Worm (Caenorhabditis elegans) whole organism, late embryonic: ENCODE results near the gene W03B1.3.

Experiments
- F13H6.1 ChIP-seq: sonication (generic microtip); optimal IDR thresholded peaks from 2 replicates; lab custom pipeline; 2016; ENCODE audit warnings: missing genetic modification characterization, missing compliant biosample characterization
- K02D7.2 ChIP-seq: sonication (generic microtip); optimal IDR thresholded peaks from 2 replicates; lab custom pipeline; 2017; ENCODE audit warnings: mild to moderate bottlenecking, missing genetic modification characterization, missing compliant biosample characterization
- K09A11.1 ChIP-seq: sonication (generic microtip); optimal IDR thresholded peaks from 2 replicates; lab custom pipeline; 2017; ENCODE audit warnings: antibody characterized with exemption, mild to moderate bottlenecking, missing genetic modification characterization, missing compliant biosample characterization; ENCODE audit not compliant: insufficient read depth
- T23F11.4 ChIP-seq: fragments of 200-800 bp; sonication (Bioruptor generic); optimal IDR thresholded peaks from 2 replicates; lab custom pipeline; 2018; ENCODE audit warnings: mild to moderate bottlenecking, missing genetic modification characterization, missing compliant biosample characterization
- ceh-2 ChIP-seq: sonication (generic microtip); optimal IDR thresholded peaks from 2 replicates; lab custom pipeline; 2016; ENCODE audit warnings: missing genotype, missing genetic modification characterization, missing compliant biosample characterization
- ceh-22 ChIP-seq: sonication (generic microtip); optimal IDR thresholded peaks from 2 replicates; lab custom pipeline; 2017; ENCODE audit warnings: missing biosample characterization, missing genetic modification characterization
- ceh-30 ChIP-seq: fragments of 150-350 bp; optimal IDR thresholded peaks from 2 replicates; lab custom pipeline; 2014; ENCODE audit warnings: missing biosample characterization, missing genetic modification characterization
- ceh-45 ChIP-seq: fragments of 200-800 bp; sonication (Bioruptor generic); IDR thresholded peaks from 2 replicates; pipeline ENCODE4 v1.3.6; 2022; ENCODE audit warnings: missing genetic modification reagents, missing genetic modification characterization, missing compliant biosample characterization
- ceh-48 ChIP-seq: sonication (generic microtip); optimal IDR thresholded peaks from 2 replicates; lab custom pipeline; 2016; ENCODE audit warnings: missing genetic modification characterization, inconsistent platforms, missing compliant biosample characterization
- ceh-6 ChIP-seq: fragments of 200-800 bp; sonication (Bioruptor generic); optimal IDR thresholded peaks from 2 replicates; lab custom pipeline; 2018; ENCODE audit warnings: mild to moderate bottlenecking, missing genetic modification characterization, missing compliant biosample characterization
- che-1 ChIP-seq: sonication (generic microtip); optimal IDR thresholded peaks from 2 replicates; lab custom pipeline; 2016; ENCODE audit warnings: mild to moderate bottlenecking, missing genetic modification characterization, missing compliant biosample characterization
- dmd-4 ChIP-seq: sonication (generic microtip); optimal IDR thresholded peaks from 2 replicates; lab custom pipeline; 2016; ENCODE audit warnings: borderline replicate concordance, missing genetic modification characterization, missing compliant biosample characterization
- elt-2 ChIP-seq: sonication (generic microtip); optimal IDR thresholded peaks from 2 replicates; lab custom pipeline; 2016; ENCODE audit warnings: missing genetic modification reagents, missing genetic modification characterization, missing compliant biosample characterization
- ets-4 ChIP-seq: sonication (generic microtip); optimal IDR thresholded peaks from 2 replicates; lab custom pipeline; 2016; ENCODE audit warnings: missing genetic modification characterization, missing compliant biosample characterization
- fkh-10 ChIP-seq: fragments of 150-350 bp; optimal IDR thresholded peaks from 2 replicates; lab custom pipeline; 2014; ENCODE audit warnings: missing biosample characterization, missing genetic modification reagents, missing genetic modification characterization
- gmeb-2 ChIP-seq: sonication (generic microtip); optimal IDR thresholded peaks from 2 replicates; lab custom pipeline; 2016; ENCODE audit warnings: missing genetic modification characterization, inconsistent platforms, missing compliant biosample characterization
- hlh-13 ChIP-seq: fragments of 200-800 bp; sonication (Bioruptor generic); optimal IDR thresholded peaks from 2 replicates; lab custom pipeline; 2018; ENCODE audit warnings: mild to moderate bottlenecking, missing genetic modification characterization, missing compliant biosample characterization
- hlh-8 ChIP-seq: sonication (generic microtip); optimal IDR thresholded peaks from 2 replicates; lab custom pipeline; 2016; ENCODE audit warnings: missing genotype, missing genetic modification characterization, missing compliant biosample characterization
- lin-11 ChIP-seq: fragments of 200-800 bp; sonication (Bioruptor generic); optimal IDR thresholded peaks from 2 replicates; lab custom pipeline; 2018; ENCODE audit warnings: mild to moderate bottlenecking, missing genetic modification characterization, missing compliant biosample characterization
- nhr-11 ChIP-seq: fragments of 150-350 bp; optimal IDR thresholded peaks from 2 replicates; lab custom pipeline; 2014; ENCODE audit warnings: missing biosample characterization, missing genetic modification characterization
- nhr-232 ChIP-seq: sonication (generic microtip); optimal IDR thresholded peaks from 2 replicates; lab custom pipeline; 2016; ENCODE audit warnings: missing genetic modification characterization, missing compliant biosample characterization
- npax-4 ChIP-seq: sonication (generic microtip); optimal IDR thresholded peaks from 2 replicates; lab custom pipeline; 2016; ENCODE audit warnings: missing genetic modification characterization, missing compliant biosample characterization
- odd-2 ChIP-seq: sonication (generic microtip); optimal IDR thresholded peaks from 2 replicates; lab custom pipeline; 2017; ENCODE audit warnings: antibody characterized with exemption, mild to moderate bottlenecking, missing genetic modification characterization, missing compliant biosample characterization
- pag-3 ChIP-seq: sonication (generic microtip); optimal IDR thresholded peaks from 2 replicates; lab custom pipeline; 2016; ENCODE audit warnings: missing compliant biosample characterization, missing genetic modification characterization, borderline replicate concordance
- pat-9 ChIP-seq: fragments of 200-800 bp; sonication (Bioruptor generic); optimal IDR thresholded peaks from 2 replicates; lab custom pipeline; 2018; ENCODE audit warnings: mild to moderate bottlenecking, missing genetic modification characterization, moderate library complexity, missing compliant biosample characterization
- pax-1 ChIP-seq: fragments of 150-350 bp; optimal IDR thresholded peaks from 2 replicates; lab custom pipeline; 2014; ENCODE audit warnings: missing biosample characterization, missing genetic modification characterization
- pha-2 ChIP-seq: sonication (generic microtip); optimal IDR thresholded peaks from 2 replicates; lab custom pipeline; 2017; ENCODE audit warnings: mild to moderate bottlenecking, missing genetic modification characterization, missing compliant biosample characterization
- pha-4 ChIP-seq: fragments of 150-350 bp; optimal IDR thresholded peaks from 2 replicates; lab custom pipeline; 2018; ENCODE audit warnings: missing biosample characterization, missing genetic modification reagents, missing genetic modification characterization
- pros-1 ChIP-seq: fragments of 150-350 bp; optimal IDR thresholded peaks from 2 replicates; lab custom pipeline; 2014; ENCODE audit warnings: missing biosample characterization, missing genetic modification reagents, missing genetic modification characterization
- rnt-1 ChIP-seq: sonication (generic microtip); optimal IDR thresholded peaks from 2 replicates; lab custom pipeline; 2016; ENCODE audit warnings: missing genetic modification characterization, missing compliant biosample characterization
- sdc-2 ChIP-seq: sonication (generic microtip); optimal IDR thresholded peaks from 2 replicates; lab custom pipeline; 2016; ENCODE audit warnings: missing genotype, missing genetic modification characterization, missing compliant biosample characterization
- sox-2 ChIP-seq: fragments of 200-800 bp; sonication (Bioruptor generic); IDR thresholded peaks from 2 replicates; pipeline ENCODE4 v1.3.6; 2022; ENCODE audit warnings: missing genetic modification reagents, missing genetic modification characterization, missing compliant biosample characterization
- tbx-2 ChIP-seq: sonication (generic microtip); optimal IDR thresholded peaks from 2 replicates; lab custom pipeline; 2016; ENCODE audit warnings: missing genetic modification characterization, missing compliant biosample characterization
- ttx-3 ChIP-seq: sonication (generic microtip); optimal IDR thresholded peaks from 2 replicates; lab custom pipeline; 2016; ENCODE audit warnings: missing genetic modification reagents, missing genetic modification characterization, missing compliant biosample characterization
- unc-3 ChIP-seq, 2 experiments: fragments of 200-800 bp in 1 of 2; sonication (Bioruptor generic) in 1 of 2; sonication (generic microtip) in 1 of 2; conservative IDR thresholded peaks in 1 of 2; optimal IDR thresholded peaks in 1 of 2; 2 replicates each; pipeline versions ENCODE4 v1.3.6 to Lab custom; 2016 to 2022; ENCODE audit warnings: missing compliant biosample characterization in 2 of 2, missing genetic modification characterization in 2 of 2, missing genetic modification reagents in 1 of 2
- unc-42 ChIP-seq: sonication (generic microtip); optimal IDR thresholded peaks from 2 replicates; lab custom pipeline; 2016; ENCODE audit warnings: missing genotype, missing genetic modification characterization, missing compliant biosample characterization
- unc-55 ChIP-seq: sonication (generic microtip); optimal IDR thresholded peaks from 2 replicates; lab custom pipeline; 2017; ENCODE audit warnings: missing biosample characterization, missing genetic modification reagents, missing genetic modification characterization
- unc-86 ChIP-seq: sonication (generic microtip); optimal IDR thresholded peaks from 2 replicates; lab custom pipeline; 2016; ENCODE audit warnings: missing genetic modification characterization, missing compliant biosample characterization
- ztf-16 ChIP-seq: sonication (generic microtip); optimal IDR thresholded peaks from 2 replicates; lab custom pipeline; 2017; ENCODE audit warnings: missing genetic modification characterization, missing compliant biosample characterization

W03B1.3 gene

ce11 chrIV:4299994-4300393, 36.0 kb downstream of the W03B1.3 start:
- TF ChIP-seq ceh-6 (GFP tag; lab: Kevin White, UChicago) (no peak), K02D7.2 (no peak), unc-55 (GFP tag; lab: Kevin White, UChicago) (no peak), F13H6.1 (no peak), pros-1 (tag; lab: Kevin White, UChicago) (no peak), pha-4 (tag; lab: Kevin White, UChicago) (no peak), T23F11.4 (GFP tag; lab: Kevin White, UChicago) (no peak), unc-42 (no peak), elt-2 (tag; lab: Kevin White, UChicago) (no peak), ceh-22 (tag; lab: Kevin White, UChicago) (no peak), pax-1 (tag; lab: Kevin White, UChicago) (no peak), ttx-3 (tag; lab: Kevin White, UChicago) (no peak), ets-4 (no peak), ceh-45 (GFP tag; lab: Robert Waterston, UW) (no peak), pag-3 (tag; lab: Kevin White, UChicago) (no peak), fkh-10 (GFP tag; lab: Kevin White, UChicago) (no peak)

ce11 chrIV:4298983-4299382, 37.1 kb downstream of the W03B1.3 start, which contains the start of gene F15E6.9:
Gene F15E6.9 (minus strand): TSS chrIV:4299083.
- TF ChIP-seq unc-3 (GFP tag; conservative IDR thresholded peaks at IDR 0.05; lab: Robert Waterston, UW) (no peak), unc-3 (tag; optimal IDR thresholded peaks at IDR 0.05; lab: Kevin White, UChicago) (no peak), gmeb-2 (tag; lab: Kevin White, UChicago) (no peak), tbx-2 (tag; lab: Kevin White, UChicago) (no peak), sdc-2 (no peak), nhr-232 (tag; lab: Kevin White, UChicago) (no peak), ceh-48 (tag; lab: Kevin White, UChicago) (no peak), ceh-6 (GFP tag; lab: Kevin White, UChicago) (no peak), ceh-30 (tag; lab: Kevin White, UChicago) (no peak), elt-2 (tag; lab: Kevin White, UChicago) (no peak), hlh-13 (GFP tag; lab: Kevin White, UChicago) (no peak), T23F11.4 (GFP tag; lab: Kevin White, UChicago) (no peak), rnt-1 (tag; lab: Kevin White, UChicago) (no peak), ztf-16 (no peak), npax-4 (tag; lab: Kevin White, UChicago) (no peak)
- TF ChIP-seq, all 69 proteins: peak for 0

- TF ChIP-seq ceh-6 (GFP tag; lab: Kevin White, UChicago) (no peak), pha-2 (tag; lab: Kevin White, UChicago) (no peak), ceh-2 (tag; lab: Kevin White, UChicago) (no peak), nhr-11 (no peak), sox-2 (no peak), pag-3 (tag; lab: Kevin White, UChicago) (no peak)
Measured at ce11 chrIV:4294552-4294951, 41.5 kb downstream of the W03B1.3 start, which contains the start of gene F15E6.3. Gene F15E6.3 (plus strand): TSS chrIV:4294895.

ce11 chrIV:4292569-4292968, 43.5 kb downstream of the W03B1.3 start, which contains the start of gene F15E6.10:
Gene F15E6.10 (plus strand): TSS chrIV:4292869.
- TF ChIP-seq rnt-1 (tag; lab: Kevin White, UChicago) (no peak), nhr-11 (no peak), gmeb-2 (tag; lab: Kevin White, UChicago) (no peak), ceh-22 (tag; lab: Kevin White, UChicago) (no peak), hlh-8 (tag; lab: Kevin White, UChicago) (no peak), K09A11.1 (tag; lab: Kevin White, UChicago) (no peak), pat-9 (tag; lab: Kevin White, UChicago) (no peak), lin-11 (tag; lab: Kevin White, UChicago) (no peak), odd-2 (tag; lab: Kevin White, UChicago) (no peak), dmd-4 (tag; lab: Kevin White, UChicago) (no peak), unc-86 (no peak), ttx-3 (tag; lab: Kevin White, UChicago) (no peak), che-1 (tag; lab: Kevin White, UChicago) (no peak)
